Worm (Caenorhabditis elegans) whole organism, late embryonic: ENCODE results near the gene ZK1236.5.
A peak's percentile ranks its signal among the peaks of the same experiment; 100 is the strongest.

Source experiments
- C08G9.2 ChIP-seq: sonication (generic microtip); optimal IDR thresholded peaks from 2 replicates; lab custom pipeline; 2016; ENCODE audit warnings: mild to moderate bottlenecking, missing genetic modification characterization, moderate library complexity, missing compliant biosample characterization
- C38D4.7 ChIP-seq: fragments of 200-800 bp; sonication (Bioruptor generic); optimal IDR thresholded peaks from 2 replicates; lab custom pipeline; 2018; ENCODE audit warnings: mild to moderate bottlenecking, missing genetic modification characterization, moderate library complexity, missing compliant biosample characterization
- F13H6.1 ChIP-seq: sonication (generic microtip); optimal IDR thresholded peaks from 2 replicates; lab custom pipeline; 2016; ENCODE audit warnings: missing genetic modification characterization, missing compliant biosample characterization
- K02D7.2 ChIP-seq: sonication (generic microtip); optimal IDR thresholded peaks from 2 replicates; lab custom pipeline; 2017; ENCODE audit warnings: mild to moderate bottlenecking, missing genetic modification characterization, missing compliant biosample characterization
- K09A11.1 ChIP-seq: sonication (generic microtip); optimal IDR thresholded peaks from 2 replicates; lab custom pipeline; 2017; ENCODE audit warnings: antibody characterized with exemption, mild to moderate bottlenecking, missing genetic modification characterization, missing compliant biosample characterization; ENCODE audit not compliant: insufficient read depth
- T23F11.4 ChIP-seq: fragments of 200-800 bp; sonication (Bioruptor generic); optimal IDR thresholded peaks from 2 replicates; lab custom pipeline; 2018; ENCODE audit warnings: mild to moderate bottlenecking, missing genetic modification characterization, missing compliant biosample characterization
- Y22D7AL.16 ChIP-seq: sonication (generic microtip); optimal IDR thresholded peaks from 2 replicates; lab custom pipeline; 2016; ENCODE audit warnings: missing genetic modification characterization, missing compliant biosample characterization
- ahr-1 ChIP-seq: sonication (generic microtip); optimal IDR thresholded peaks from 2 replicates; lab custom pipeline; 2016; ENCODE audit warnings: missing genetic modification characterization, missing compliant biosample characterization
- ceh-14 ChIP-seq: sonication (generic microtip); optimal IDR thresholded peaks from 2 replicates; lab custom pipeline; 2016; ENCODE audit warnings: missing genotype, missing genetic modification characterization, missing compliant biosample characterization
- ceh-19 ChIP-seq: fragments of 200-800 bp; sonication (Bioruptor generic); optimal IDR thresholded peaks from 2 replicates; lab custom pipeline; 2018; ENCODE audit warnings: mild to moderate bottlenecking, missing genetic modification characterization, missing compliant biosample characterization
- ceh-2 ChIP-seq: sonication (generic microtip); optimal IDR thresholded peaks from 2 replicates; lab custom pipeline; 2016; ENCODE audit warnings: missing genotype, missing genetic modification characterization, missing compliant biosample characterization
- ceh-30 ChIP-seq: fragments of 150-350 bp; optimal IDR thresholded peaks from 2 replicates; lab custom pipeline; 2014; ENCODE audit warnings: missing biosample characterization, missing genetic modification characterization
- ceh-34 ChIP-seq: sonication (generic microtip); optimal IDR thresholded peaks from 2 replicates; lab custom pipeline; 2016; ENCODE audit warnings: mild to moderate bottlenecking, missing genetic modification characterization, missing compliant biosample characterization
- ceh-45 ChIP-seq: fragments of 200-800 bp; sonication (Bioruptor generic); IDR thresholded peaks from 2 replicates; pipeline ENCODE4 v1.3.6; 2022; ENCODE audit warnings: missing genetic modification reagents, missing genetic modification characterization, missing compliant biosample characterization
- ceh-6 ChIP-seq: fragments of 200-800 bp; sonication (Bioruptor generic); optimal IDR thresholded peaks from 2 replicates; lab custom pipeline; 2018; ENCODE audit warnings: mild to moderate bottlenecking, missing genetic modification characterization, missing compliant biosample characterization
- che-1 ChIP-seq: sonication (generic microtip); optimal IDR thresholded peaks from 2 replicates; lab custom pipeline; 2016; ENCODE audit warnings: mild to moderate bottlenecking, missing genetic modification characterization, missing compliant biosample characterization
- dve-1 ChIP-seq: sonication (generic microtip); optimal IDR thresholded peaks from 2 replicates; lab custom pipeline; 2017; ENCODE audit warnings: antibody characterized with exemption, mild to moderate bottlenecking, missing genetic modification characterization, missing compliant biosample characterization
- elt-2 ChIP-seq: sonication (generic microtip); optimal IDR thresholded peaks from 2 replicates; lab custom pipeline; 2016; ENCODE audit warnings: missing genetic modification reagents, missing genetic modification characterization, missing compliant biosample characterization
- elt-4 ChIP-seq: sonication (generic microtip); optimal IDR thresholded peaks from 2 replicates; lab custom pipeline; 2016; ENCODE audit warnings: missing genetic modification characterization, missing compliant biosample characterization
- ets-4 ChIP-seq: sonication (generic microtip); optimal IDR thresholded peaks from 2 replicates; lab custom pipeline; 2016; ENCODE audit warnings: missing genetic modification characterization, missing compliant biosample characterization
- eyg-1 ChIP-seq: sonication (generic microtip); optimal IDR thresholded peaks from 2 replicates; lab custom pipeline; 2016; ENCODE audit warnings: missing genotype, missing genetic modification characterization, missing compliant biosample characterization
- fkh-10 ChIP-seq: fragments of 150-350 bp; optimal IDR thresholded peaks from 2 replicates; lab custom pipeline; 2014; ENCODE audit warnings: missing biosample characterization, missing genetic modification reagents, missing genetic modification characterization
- gmeb-2 ChIP-seq: sonication (generic microtip); optimal IDR thresholded peaks from 2 replicates; lab custom pipeline; 2016; ENCODE audit warnings: missing genetic modification characterization, inconsistent platforms, missing compliant biosample characterization
- hlh-13 ChIP-seq: fragments of 200-800 bp; sonication (Bioruptor generic); optimal IDR thresholded peaks from 2 replicates; lab custom pipeline; 2018; ENCODE audit warnings: mild to moderate bottlenecking, missing genetic modification characterization, missing compliant biosample characterization
- hlh-15 ChIP-seq: sonication (generic microtip); optimal IDR thresholded peaks from 2 replicates; lab custom pipeline; 2016; ENCODE audit warnings: missing genetic modification characterization, missing compliant biosample characterization
- hlh-8 ChIP-seq: sonication (generic microtip); optimal IDR thresholded peaks from 2 replicates; lab custom pipeline; 2016; ENCODE audit warnings: missing genotype, missing genetic modification characterization, missing compliant biosample characterization
- lim-6 ChIP-seq: sonication (generic microtip); optimal IDR thresholded peaks from 2 replicates; lab custom pipeline; 2016; ENCODE audit warnings: missing genetic modification characterization, missing compliant biosample characterization
- lin-11 ChIP-seq: fragments of 200-800 bp; sonication (Bioruptor generic); optimal IDR thresholded peaks from 2 replicates; lab custom pipeline; 2018; ENCODE audit warnings: mild to moderate bottlenecking, missing genetic modification characterization, missing compliant biosample characterization
- madf-2 ChIP-seq: sonication (generic microtip); optimal IDR thresholded peaks from 2 replicates; lab custom pipeline; 2017; ENCODE audit warnings: missing genetic modification characterization, missing compliant biosample characterization
- mec-3 ChIP-seq: sonication (generic microtip); optimal IDR thresholded peaks from 2 replicates; lab custom pipeline; 2016; ENCODE audit warnings: borderline replicate concordance, missing genetic modification characterization, missing compliant biosample characterization
- nfya-1 ChIP-seq: sonication (generic microtip); optimal IDR thresholded peaks from 2 replicates; lab custom pipeline; 2017; ENCODE audit warnings: missing genetic modification characterization, mild to moderate bottlenecking, missing compliant biosample characterization, antibody characterized with exemption, moderate library complexity
- nhr-232 ChIP-seq: sonication (generic microtip); optimal IDR thresholded peaks from 2 replicates; lab custom pipeline; 2016; ENCODE audit warnings: missing genetic modification characterization, missing compliant biosample characterization
- npax-4 ChIP-seq: sonication (generic microtip); optimal IDR thresholded peaks from 2 replicates; lab custom pipeline; 2016; ENCODE audit warnings: missing genetic modification characterization, missing compliant biosample characterization
- pag-3 ChIP-seq: sonication (generic microtip); optimal IDR thresholded peaks from 2 replicates; lab custom pipeline; 2016; ENCODE audit warnings: missing compliant biosample characterization, missing genetic modification characterization, borderline replicate concordance
- pha-4 ChIP-seq: fragments of 150-350 bp; optimal IDR thresholded peaks from 2 replicates; lab custom pipeline; 2018; ENCODE audit warnings: missing biosample characterization, missing genetic modification reagents, missing genetic modification characterization
- pqm-1 ChIP-seq: sonication (generic microtip); optimal IDR thresholded peaks from 2 replicates; lab custom pipeline; 2016; ENCODE audit warnings: missing genetic modification characterization, missing compliant biosample characterization
- pros-1 ChIP-seq: fragments of 150-350 bp; optimal IDR thresholded peaks from 2 replicates; lab custom pipeline; 2014; ENCODE audit warnings: missing biosample characterization, missing genetic modification reagents, missing genetic modification characterization
- ref-2 ChIP-seq: sonication (generic microtip); optimal IDR thresholded peaks from 2 replicates; lab custom pipeline; 2016; ENCODE audit warnings: missing genetic modification characterization, missing compliant biosample characterization
- sdc-2 ChIP-seq: sonication (generic microtip); optimal IDR thresholded peaks from 2 replicates; lab custom pipeline; 2016; ENCODE audit warnings: missing genotype, missing genetic modification characterization, missing compliant biosample characterization
- syd-9 ChIP-seq: sonication (generic microtip); optimal IDR thresholded peaks from 2 replicates; lab custom pipeline; 2016; ENCODE audit warnings: mild to moderate bottlenecking, missing genetic modification characterization, moderate library complexity, missing compliant biosample characterization
- tbx-2 ChIP-seq: sonication (generic microtip); optimal IDR thresholded peaks from 2 replicates; lab custom pipeline; 2016; ENCODE audit warnings: missing genetic modification characterization, missing compliant biosample characterization
- tbx-7 ChIP-seq: sonication (generic microtip); optimal IDR thresholded peaks from 2 replicates; lab custom pipeline; 2016; ENCODE audit warnings: missing genotype, missing genetic modification characterization, missing compliant biosample characterization
- ttx-3 ChIP-seq: sonication (generic microtip); optimal IDR thresholded peaks from 2 replicates; lab custom pipeline; 2016; ENCODE audit warnings: missing genetic modification reagents, missing genetic modification characterization, missing compliant biosample characterization
- unc-3 ChIP-seq, 2 experiments: fragments of 200-800 bp in 1 of 2; sonication (Bioruptor generic) in 1 of 2; sonication (generic microtip) in 1 of 2; conservative IDR thresholded peaks in 1 of 2; optimal IDR thresholded peaks in 1 of 2; 2 replicates each; pipeline versions ENCODE4 v1.3.6 to Lab custom; 2016 to 2022; ENCODE audit warnings: missing compliant biosample characterization in 2 of 2, missing genetic modification characterization in 2 of 2, missing genetic modification reagents in 1 of 2
- unc-42 ChIP-seq: sonication (generic microtip); optimal IDR thresholded peaks from 2 replicates; lab custom pipeline; 2016; ENCODE audit warnings: missing genotype, missing genetic modification characterization, missing compliant biosample characterization
- unc-55 ChIP-seq: sonication (generic microtip); optimal IDR thresholded peaks from 2 replicates; lab custom pipeline; 2017; ENCODE audit warnings: missing biosample characterization, missing genetic modification reagents, missing genetic modification characterization
- unc-86 ChIP-seq: sonication (generic microtip); optimal IDR thresholded peaks from 2 replicates; lab custom pipeline; 2016; ENCODE audit warnings: missing genetic modification characterization, missing compliant biosample characterization
- zip-5 ChIP-seq: sonication (generic microtip); optimal IDR thresholded peaks from 2 replicates; lab custom pipeline; 2016; ENCODE audit warnings: missing genetic modification characterization, missing compliant biosample characterization
- ztf-16 ChIP-seq: sonication (generic microtip); optimal IDR thresholded peaks from 2 replicates; lab custom pipeline; 2017; ENCODE audit warnings: missing genetic modification characterization, missing compliant biosample characterization

The ZK1236.5 gene

ce11 chrIII:8417968-8418267 lies 14.1 kb downstream of the ZK1236.5 start, which contains the start of gene sor-1:
sor-1 (plus strand) TSS chrIII:8418168.
- TF ChIP-seq ceh-6 (no peak), K02D7.2 (no peak), zip-5 (no peak), nhr-232 (no peak)

DNA sequence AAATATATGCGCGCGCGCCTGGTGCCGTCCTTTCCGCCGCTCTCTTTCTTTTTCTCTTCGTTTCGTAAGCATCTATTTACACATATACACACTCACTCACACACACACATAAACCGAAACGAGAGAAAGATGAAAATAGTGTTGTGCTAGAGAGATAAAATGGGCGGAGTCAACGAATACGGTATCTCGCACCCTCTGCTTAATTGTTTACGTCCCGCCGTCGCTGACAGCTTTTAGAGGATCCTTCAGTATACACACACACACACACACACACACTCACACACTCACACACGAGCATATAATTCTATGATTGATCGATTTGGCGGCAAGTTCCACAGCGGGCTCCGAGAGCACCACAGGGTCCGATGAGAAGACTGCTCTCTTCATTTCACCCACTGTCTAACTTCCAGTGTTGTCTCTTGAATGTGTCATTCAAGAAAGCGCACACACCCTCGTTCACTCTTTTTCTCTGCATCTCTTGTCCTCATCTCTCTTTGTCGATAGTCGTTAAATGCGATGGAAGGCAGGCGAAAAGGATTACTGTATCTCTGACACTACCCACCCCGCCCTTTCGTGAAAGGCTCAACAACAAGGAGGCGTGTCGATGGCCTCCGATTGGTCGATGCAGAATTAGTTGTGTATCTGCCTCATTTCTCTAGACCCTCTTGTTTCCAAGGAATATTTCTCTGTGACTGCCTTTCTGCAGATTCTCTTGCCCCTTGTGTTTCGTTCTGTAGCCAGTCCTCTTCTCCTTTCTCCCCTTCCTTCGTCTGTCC lies 14.6 kb downstream of the ZK1236.5 start:
- peak; percentile 6 for TF ChIP-seq Y22D7AL.16 (tag; lab: Kevin White, UChicago)
- peak; percentile 48 for TF ChIP-seq F13H6.1 (tag; lab: Kevin White, UChicago)
- TF ChIP-seq lin-11 (tag; lab: Kevin White, UChicago), result no peak
- no peak for TF ChIP-seq tbx-7 (tag; lab: Kevin White, UChicago)
- peak; percentile 19 for TF ChIP-seq ttx-3 (tag; lab: Kevin White, UChicago)
- TF ChIP-seq pqm-1 (tag; lab: Kevin White, UChicago), result no peak
- no peak for TF ChIP-seq hlh-13 (GFP tag; lab: Kevin White, UChicago)
- peak; percentile 44 for TF ChIP-seq dve-1 (tag; lab: Kevin White, UChicago)
- TF ChIP-seq zip-5, result no peak
- peak; percentile 9 for TF ChIP-seq T23F11.4 (GFP tag; lab: Kevin White, UChicago)
- TF ChIP-seq nfya-1 (tag; lab: Kevin White, UChicago), result peak; percentile 100
- TF ChIP-seq eyg-1 (tag; lab: Kevin White, UChicago), result peak; percentile 70
- peak; percentile 41 for TF ChIP-seq ceh-2
- TF ChIP-seq tbx-2 (tag; lab: Kevin White, UChicago), result peak; percentile 77
- TF ChIP-seq C38D4.7 (GFP tag; lab: Kevin White, UChicago), result no peak
- peak; percentile 18 for TF ChIP-seq ceh-6
- TF ChIP-seq ztf-16 (tag; lab: Kevin White, UChicago), result peak; percentile 55
- TF ChIP-seq lim-6 (tag; lab: Kevin White, UChicago), result no peak
- TF ChIP-seq hlh-8 (tag; lab: Kevin White, UChicago), result peak; percentile 15
- peak; percentile 76 for TF ChIP-seq syd-9
- TF ChIP-seq ets-4 (tag; lab: Kevin White, UChicago), result peak; percentile 50
- no peak for TF ChIP-seq unc-3 (GFP tag; conservative IDR thresholded peaks at IDR 0.05; lab: Robert Waterston, UW)
- peak; percentile 1 for TF ChIP-seq unc-3 (tag; optimal IDR thresholded peaks at IDR 0.05; lab: Kevin White, UChicago)
- TF ChIP-seq madf-2 (tag; lab: Kevin White, UChicago), result no peak
- peak; percentile 35 for TF ChIP-seq elt-2 (tag; lab: Kevin White, UChicago)
- no peak for TF ChIP-seq elt-4 (tag; lab: Kevin White, UChicago)
- TF ChIP-seq ceh-45, result no peak
- TF ChIP-seq sdc-2 (tag; lab: Kevin White, UChicago), result peak; percentile 25
- peak; percentile 65 for TF ChIP-seq ref-2 (tag; lab: Kevin White, UChicago)
- peak; percentile 5 for TF ChIP-seq ceh-19 (GFP tag; lab: Kevin White, UChicago)
- TF ChIP-seq ceh-14, result no peak
- no peak for TF ChIP-seq ahr-1 (tag; lab: Kevin White, UChicago)
- TF ChIP-seq npax-4 (tag; lab: Kevin White, UChicago), result no peak
- TF ChIP-seq unc-42 (tag; lab: Kevin White, UChicago), result peak; percentile 78
- no peak for TF ChIP-seq K02D7.2
- TF ChIP-seq gmeb-2 (tag; lab: Kevin White, UChicago), result peak; percentile 35
- TF ChIP-seq ceh-30 (tag; lab: Kevin White, UChicago), result no peak
- peak; percentile 44 for TF ChIP-seq pros-1 (tag; lab: Kevin White, UChicago)
- TF ChIP-seq mec-3 (tag; lab: Kevin White, UChicago), result no peak
- no peak for TF ChIP-seq K09A11.1 (tag; lab: Kevin White, UChicago)
- TF ChIP-seq che-1 (tag; lab: Kevin White, UChicago), result no peak
- TF ChIP-seq unc-55 (GFP tag; lab: Kevin White, UChicago), result peak; percentile 98
- TF ChIP-seq C08G9.2 (tag; lab: Kevin White, UChicago), result no peak
- TF ChIP-seq hlh-15, result no peak
- TF ChIP-seq pha-4 (tag; lab: Kevin White, UChicago), result no peak
- TF ChIP-seq ceh-34 (tag; lab: Kevin White, UChicago), result peak; percentile 78
- peak; percentile 29 for TF ChIP-seq pag-3 (tag; lab: Kevin White, UChicago)
- TF ChIP-seq unc-86 (tag; lab: Kevin White, UChicago), result no peak
- TF ChIP-seq fkh-10 (GFP tag; lab: Kevin White, UChicago), result no peak
